Fruit fly (Drosophila melanogaster) whole organism, embryonic: ENCODE measurements around the gene Atu.
A peak's percentile ranks its signal among the peaks of the same experiment; 100 is the strongest.

ENCODE experiments used
- Adf1 ChIP-seq: fragments of 200-800 bp; sonication (Bioruptor generic); IDR thresholded peaks from 2 replicates; pipeline ENCODE4 v1.3.6; 2022; ENCODE audit warnings: missing biosample characterization, missing genetic modification characterization
- Bgb ChIP-seq: fragments of 200-800 bp; sonication (Bioruptor generic); IDR thresholded peaks from 2 replicates; pipeline ENCODE4 v1.3.6; 2022; ENCODE audit warnings: missing biosample characterization, missing genetic modification characterization; ENCODE audit not compliant: partially characterized antibody
- CG11504 ChIP-seq: fragments of 200-800 bp; sonication (Bioruptor generic); optimal IDR thresholded peaks from 3 replicates; lab custom pipeline; 2019; ENCODE audit warnings: missing biosample characterization, mild to moderate bottlenecking, missing genetic modification characterization, moderate library complexity
- CG11695 ChIP-seq: fragments of 200-800 bp; sonication (Bioruptor generic); IDR thresholded peaks from 3 replicates; pipeline ENCODE4 v1.3.6; 2022; ENCODE audit warnings: missing biosample characterization, missing genetic modification characterization
- CG11696 ChIP-seq: fragments of 200-800 bp; sonication (Bioruptor generic); IDR thresholded peaks from 2 replicates; pipeline ENCODE4 v1.3.6; 2022; ENCODE audit warnings: missing biosample characterization, missing genetic modification characterization
- CG12942 ChIP-seq: fragments of 200-800 bp; sonication (Bioruptor generic); optimal IDR thresholded peaks from 3 replicates; lab custom pipeline; 2016; ENCODE audit warnings: missing biosample characterization, missing genetic modification characterization
- CG1602 ChIP-seq: fragments of 200-800 bp; sonication (Bioruptor generic); optimal IDR thresholded peaks from 3 replicates; lab custom pipeline; 2016; ENCODE audit warnings: missing biosample characterization, missing genetic modification characterization
- CG16779 ChIP-seq: fragments of 200-800 bp; sonication (Bioruptor generic); IDR thresholded peaks from 2 replicates; pipeline ENCODE4 v1.3.6; 2022; ENCODE audit warnings: missing biosample characterization, missing genetic modification characterization
- CG17328 ChIP-seq: fragments of 200-800 bp; sonication (Bioruptor generic); IDR thresholded peaks from 2 replicates; pipeline ENCODE4 v1.3.6; 2022; ENCODE audit warnings: missing biosample characterization, missing genetic modification characterization
- CG17612 ChIP-seq: fragments of 200-800 bp; sonication (Bioruptor generic); IDR thresholded peaks from 2 replicates; pipeline ENCODE4 v1.3.6; 2022; ENCODE audit warnings: missing biosample characterization, missing genetic modification characterization
- CG18011 ChIP-seq: fragments of 200-800 bp; sonication (Bioruptor generic); optimal IDR thresholded peaks from 2 replicates; lab custom pipeline; 2017; ENCODE audit warnings: missing biosample characterization, missing genetic modification characterization, mild to moderate bottlenecking, moderate library complexity, missing genotype
- CG18476 ChIP-seq: fragments of 200-800 bp; sonication (Bioruptor generic); optimal IDR thresholded peaks from 2 replicates; lab custom pipeline; 2016; ENCODE audit warnings: missing biosample characterization, mild to moderate bottlenecking, missing genetic modification characterization
- CG2712 ChIP-seq: fragments of 200-800 bp; optimal IDR thresholded peaks from 3 replicates; lab custom pipeline; 2019; ENCODE audit warnings: missing biosample characterization, mild to moderate bottlenecking, missing genetic modification characterization, moderate library complexity
- CG3065 ChIP-seq: fragments of 200-800 bp; sonication (Bioruptor generic); optimal IDR thresholded peaks from 2 replicates; lab custom pipeline; 2016; ENCODE audit warnings: missing biosample characterization, missing genetic modification characterization
- CG31365 ChIP-seq: fragments of 200-800 bp; sonication (Bioruptor generic); optimal IDR thresholded peaks from 2 replicates; lab custom pipeline; 2018; ENCODE audit warnings: missing biosample characterization, mild to moderate bottlenecking, missing genetic modification characterization
- CG3407 ChIP-seq: fragments of 200-800 bp; sonication (Bioruptor generic); optimal IDR thresholded peaks from 2 replicates; lab custom pipeline; 2018; ENCODE audit warnings: missing biosample characterization, mild to moderate bottlenecking, missing genetic modification characterization
- CG34422 ChIP-seq: fragments of 200-800 bp; sonication (Bioruptor generic); IDR thresholded peaks from 3 replicates; pipeline ENCODE4 v1.3.6; 2022; ENCODE audit warnings: missing biosample characterization, missing genetic modification characterization
- CG3726 ChIP-seq: fragments of 200-800 bp; sonication (Bioruptor generic); IDR thresholded peaks from 3 replicates; pipeline ENCODE4, ENCODE4 v1.3.6; 2022; ENCODE audit warnings: missing biosample characterization, missing genetic modification characterization
- CG3995 ChIP-seq: fragments of 200-800 bp; sonication (Bioruptor generic); optimal IDR thresholded peaks from 3 replicates; lab custom pipeline; 2016; ENCODE audit warnings: missing biosample characterization, missing genetic modification characterization
- CG6654 ChIP-seq: fragments of 200-800 bp; sonication (Bioruptor generic); optimal IDR thresholded peaks from 2 replicates; lab custom pipeline; 2017; ENCODE audit warnings: missing biosample characterization, mild to moderate bottlenecking, missing genetic modification characterization
- CG8924 ChIP-seq: fragments of 200-800 bp; optimal IDR thresholded peaks from 3 replicates; lab custom pipeline; 2019; ENCODE audit warnings: missing biosample characterization, mild to moderate bottlenecking, missing genetic modification characterization, moderate library complexity
- CG9817 ChIP-seq: fragments of 200-800 bp; sonication (Bioruptor generic); optimal IDR thresholded peaks from 2 replicates; lab custom pipeline; 2018; ENCODE audit warnings: missing biosample characterization, mild to moderate bottlenecking, missing genetic modification characterization, moderate library complexity
- CG9876 ChIP-seq: fragments of 200-800 bp; sonication (Bioruptor generic); optimal IDR thresholded peaks from 2 replicates; lab custom pipeline; 2016; ENCODE audit warnings: missing biosample characterization, missing genetic modification characterization
- D19B ChIP-seq: fragments of 200-800 bp; sonication (Bioruptor generic); optimal IDR thresholded peaks from 2 replicates; lab custom pipeline; 2017; ENCODE audit warnings: missing biosample characterization, mild to moderate bottlenecking, missing genetic modification characterization
- Dip3 ChIP-seq: fragments of 200-800 bp; sonication (Bioruptor generic); optimal IDR thresholded peaks from 3 replicates; lab custom pipeline; 2016; ENCODE audit warnings: missing biosample characterization, missing genetic modification characterization
- Dref ChIP-seq: fragments of 200-800 bp; sonication (Bioruptor generic); IDR thresholded peaks from 2 replicates; pipeline ENCODE4 v1.3.6; 2022; ENCODE audit warnings: missing biosample characterization, missing genetic modification characterization
- Eip74EF ChIP-seq, 2 experiments: fragments of 200-800 bp in 1 of 2; fragments of >200 bp in 1 of 2; sonication (Bioruptor generic) in 1 of 2; optimal IDR thresholded peaks; 2 replicates each; lab custom pipeline; 2017 to 2019; ENCODE audit warnings: missing biosample characterization in 2 of 2, missing genetic modification characterization in 2 of 2, mild to moderate bottlenecking in 1 of 2, moderate library complexity in 1 of 2
- HLH3B ChIP-seq: fragments of 200-800 bp; sonication (Bioruptor generic); IDR thresholded peaks from 2 replicates; pipeline ENCODE4 v1.3.6; 2022; ENCODE audit warnings: missing biosample characterization, missing genetic modification characterization
- NFAT ChIP-seq: fragments of 200-800 bp; sonication (Bioruptor generic); IDR thresholded peaks from 2 replicates; pipeline ENCODE4 v1.3.6; 2022; ENCODE audit warnings: missing biosample characterization, missing genetic modification characterization
- Sox100B ChIP-seq: fragments of 200-800 bp; sonication (Bioruptor generic); optimal IDR thresholded peaks from 3 replicates; lab custom pipeline; 2018; ENCODE audit warnings: missing biosample characterization, mild to moderate bottlenecking, missing genetic modification characterization
- Sry-β ChIP-seq: fragments of 200-800 bp; sonication (Bioruptor generic); optimal IDR thresholded peaks from 2 replicates; lab custom pipeline; 2018; ENCODE audit warnings: missing biosample characterization, mild to moderate bottlenecking, missing genetic modification characterization, moderate library complexity
- Tbp ChIP-seq: fragments of >200 bp; optimal IDR thresholded peaks from 2 replicates; lab custom pipeline; 2018; ENCODE audit warnings: missing biosample characterization, missing genetic modification characterization
- Trl ChIP-seq, 3 experiments: fragments of >200 bp in 2 of 3; fragments of 200-800 bp in 1 of 3; sonication (Bioruptor generic) in 1 of 3; optimal IDR thresholded peaks; 2 replicates in 1 of 3; 3 replicates in 2 of 3; lab custom pipeline; 2016 to 2017; ENCODE audit warnings: missing biosample characterization in 1 of 3, missing genetic modification characterization in 1 of 3
- Vsx1 ChIP-seq: fragments of 200-800 bp; sonication (Bioruptor generic); optimal IDR thresholded peaks from 2 replicates; lab custom pipeline; 2017; ENCODE audit warnings: missing biosample characterization, mild to moderate bottlenecking, missing genetic modification characterization, missing genetic modification reagents
- amos ChIP-seq: fragments of 200-800 bp; sonication (Bioruptor generic); IDR thresholded peaks from 2 replicates; pipeline ENCODE4 v1.3.6; 2022; ENCODE audit warnings: missing biosample characterization, missing genetic modification characterization; ENCODE audit not compliant: partially characterized antibody
- ap ChIP-seq: fragments of 200-800 bp; sonication (Bioruptor generic); IDR thresholded peaks from 2 replicates; pipeline ENCODE4 v1.3.6; 2022; ENCODE audit warnings: missing biosample characterization, missing genetic modification characterization
- crp ChIP-seq, 2 experiments: fragments of 200-800 bp; sonication (Bioruptor generic); optimal IDR thresholded peaks; 2 replicates in 1 of 2; 3 replicates in 1 of 2; lab custom pipeline; 2017; ENCODE audit warnings: missing biosample characterization in 2 of 2, missing genetic modification characterization in 2 of 2, mild to moderate bottlenecking in 1 of 2, moderate library complexity in 1 of 2
- dysf ChIP-seq: fragments of 200-800 bp; sonication (Bioruptor generic); IDR thresholded peaks from 3 replicates; pipeline ENCODE4 v1.3.6; 2022; ENCODE audit warnings: missing biosample characterization, missing genetic modification characterization
- ewg ChIP-seq: fragments of 200-800 bp; sonication (Bioruptor generic); optimal IDR thresholded peaks from 3 replicates; lab custom pipeline; 2017; ENCODE audit warnings: mild to moderate bottlenecking, missing biosample characterization, missing genetic modification reagents, missing genetic modification characterization
- gfzf ChIP-seq: fragments of 200-800 bp; sonication (Bioruptor generic); optimal IDR thresholded peaks from 2 replicates; lab custom pipeline; 2016; ENCODE audit warnings: missing biosample characterization, mild to moderate bottlenecking, missing genetic modification characterization, moderate library complexity
- h ChIP-seq: fragments of >200 bp; optimal IDR thresholded peaks from 2 replicates; lab custom pipeline; 2017
- inv ChIP-seq: fragments of 200-800 bp; sonication (Bioruptor generic); IDR thresholded peaks from 2 replicates; pipeline ENCODE4 v1.3.6; 2022; ENCODE audit warnings: missing biosample characterization, missing genetic modification characterization; ENCODE audit not compliant: partially characterized antibody
- maf-S ChIP-seq: fragments of 200-800 bp; sonication (Bioruptor generic); optimal IDR thresholded peaks from 2 replicates; lab custom pipeline; 2016; ENCODE audit warnings: missing biosample characterization, missing genetic modification characterization
- mam ChIP-seq: fragments of 200-800 bp; sonication (Bioruptor generic); optimal IDR thresholded peaks from 3 replicates; lab custom pipeline; 2016; ENCODE audit warnings: missing biosample characterization, missing genetic modification characterization
- nerfin-2 ChIP-seq: fragments of 200-800 bp; sonication (Bioruptor generic); IDR thresholded peaks from 2 replicates; pipeline ENCODE4 v1.3.6; 2022; ENCODE audit warnings: missing biosample characterization, missing genetic modification characterization; ENCODE audit not compliant: partially characterized antibody
- pita ChIP-seq: fragments of 200-800 bp; sonication (Bioruptor generic); optimal IDR thresholded peaks from 2 replicates; lab custom pipeline; 2017; ENCODE audit warnings: missing biosample characterization, mild to moderate bottlenecking, missing genetic modification characterization
- repo ChIP-seq: fragments of 200-800 bp; sonication (Bioruptor generic); optimal IDR thresholded peaks from 2 replicates; lab custom pipeline; 2016; ENCODE audit warnings: missing biosample characterization, missing genetic modification characterization
- sens-2 ChIP-seq: fragments of 200-800 bp; sonication (Bioruptor generic); IDR thresholded peaks from 2 replicates; pipeline ENCODE4 v1.3.6; 2022; ENCODE audit warnings: missing biosample characterization, missing genetic modification characterization
- shn ChIP-seq: fragments of 200-800 bp; sonication (Bioruptor generic); optimal IDR thresholded peaks from 3 replicates; lab custom pipeline; 2016; ENCODE audit warnings: missing biosample characterization, missing genetic modification characterization
- vvl ChIP-seq: fragments of 200-800 bp; sonication (Bioruptor generic); IDR thresholded peaks from 2 replicates; pipeline ENCODE4 v1.3.6; 2022; ENCODE audit warnings: missing biosample characterization, missing genetic modification characterization

The Atu gene

DNA sequence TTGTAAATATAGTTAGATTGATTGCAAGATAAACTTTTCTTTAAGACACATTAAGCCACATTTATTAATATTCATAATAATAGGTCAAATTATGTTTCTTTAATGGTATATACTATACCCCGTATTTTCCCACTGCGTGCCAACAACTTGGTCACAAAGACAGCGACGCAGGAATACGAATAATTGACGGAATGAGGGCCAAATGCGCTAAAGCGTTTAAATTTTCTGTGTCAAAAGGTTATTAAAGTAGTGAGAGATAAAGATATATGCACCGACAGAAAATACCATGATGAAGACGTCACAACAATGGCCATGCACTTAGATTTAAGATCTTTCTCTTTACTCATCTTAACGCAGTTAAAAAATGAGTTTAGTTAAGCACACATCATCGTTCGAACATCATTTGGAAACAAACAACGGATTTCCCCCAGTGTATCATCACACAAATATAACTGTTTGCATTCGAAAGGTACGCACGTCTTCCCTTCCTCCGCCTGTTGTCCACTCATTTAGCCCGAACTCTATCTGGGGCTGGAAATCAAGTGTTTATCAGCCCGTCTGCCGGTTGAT lies 7.3 kb downstream of the Atu start (continued):
- TF ChIP-seq ewg (GFP tag; lab: Kevin White, UChicago), result peak; percentile 49
- peak; percentile 53 for TF ChIP-seq ap (GFP tag; lab: Robert Waterston, UW)
- TF ChIP-seq Sry-β (GFP tag; lab: Kevin White, UChicago), result no peak
- no peak for TF ChIP-seq Adf1 (GFP tag; lab: Robert Waterston, UW)
- TF ChIP-seq gfzf (GFP tag; lab: Kevin White, UChicago), result no peak
- peak in 1 of 2 experiments; percentile 65 for TF ChIP-seq Eip74EF (GFP tag; optimal IDR thresholded peaks at IDR 0.05; lab: Kevin White, UChicago)
- no peak for TF ChIP-seq CG18011 (GFP tag; lab: Kevin White, UChicago)
- peak; percentile 60 for TF ChIP-seq mam (GFP tag; lab: Kevin White, UChicago)
- peak; percentile 77 for TF ChIP-seq HLH3B (GFP tag; lab: Robert Waterston, UW)
- TF ChIP-seq inv (GFP tag; lab: Robert Waterston, UW), result no peak
- peak; percentile 38 for TF ChIP-seq CG6654 (GFP tag; lab: Kevin White, UChicago)
- TF ChIP-seq D19B, result peak; percentile 38
- peak; percentile 17 for TF ChIP-seq CG9817 (tag; lab: Kevin White, UChicago)
- TF ChIP-seq CG3065, result no peak
- TF ChIP-seq repo, result peak; percentile 46
- peak; percentile 9 for TF ChIP-seq Vsx1 (GFP tag; lab: Kevin White, UChicago)
- peak; percentile 19 for TF ChIP-seq CG3995 (GFP tag; lab: Kevin White, UChicago)
- peak; percentile 40 for TF ChIP-seq shn (GFP tag; lab: Kevin White, UChicago)
- TF ChIP-seq nerfin-2 (GFP tag; lab: Robert Waterston, UW), result no peak
- TF ChIP-seq maf-S, result peak; percentile 39
- TF ChIP-seq vvl, result peak; percentile 81
- TF ChIP-seq pita (GFP tag; lab: Kevin White, UChicago), result no peak
- peak; percentile 41 for TF ChIP-seq Dip3 (GFP tag; lab: Kevin White, UChicago)
- no peak for TF ChIP-seq CG16779 (GFP tag; lab: Robert Waterston, UW)
- peak; percentile 58 for TF ChIP-seq CG17328 (GFP tag; lab: Robert Waterston, UW)
- TF ChIP-seq crp (GFP tag; optimal IDR thresholded peaks at IDR 0.05; lab: Kevin White, UChicago), result peak in 1 of 2 experiments; percentile 20
- no peak for TF ChIP-seq CG31365 (tag; lab: Kevin White, UChicago)
- TF ChIP-seq Bgb, result no peak
- TF ChIP-seq CG34422 (GFP tag; lab: Robert Waterston, UW), result peak; percentile 63; the same call in 2 of the 3 replicates
- TF ChIP-seq CG3407 (GFP tag; lab: Kevin White, UChicago), result peak; percentile 38
- peak; percentile 44 for TF ChIP-seq CG9876 (GFP tag; lab: Kevin White, UChicago)
- TF ChIP-seq Sox100B (GFP tag; lab: Kevin White, UChicago), result peak; percentile 72
- TF ChIP-seq Tbp (GFP tag; lab: Kevin White, UChicago), result no peak
- peak; percentile 74 for TF ChIP-seq CG8924
- no peak for TF ChIP-seq CG11696 (GFP tag; lab: Robert Waterston, UW)
- peak; percentile 6 for TF ChIP-seq CG12942 (GFP tag; lab: Kevin White, UChicago)
- TF ChIP-seq h (lab: Kevin White, UChicago), result no peak
- peak; percentile 52; the same call in 1 of the 2 replicates for TF ChIP-seq NFAT (GFP tag; lab: Robert Waterston, UW)
- TF ChIP-seq CG11695 (GFP tag; lab: Robert Waterston, UW), result peak; percentile 41; the same call in 1 of the 3 replicates
- TF ChIP-seq CG11504 (tag; lab: Kevin White, UChicago), result peak; percentile 83
- peak; percentile 59; the same call in 1 of the 3 replicates for TF ChIP-seq CG3726 (GFP tag; lab: Robert Waterston, UW)
- peak; percentile 35 for TF ChIP-seq CG18476 (GFP tag; lab: Kevin White, UChicago)
- TF ChIP-seq CG17612 (GFP tag; lab: Robert Waterston, UW), result no peak
- no peak for TF ChIP-seq Dref
- TF ChIP-seq amos (GFP tag; lab: Robert Waterston, UW), result no peak
- TF ChIP-seq dysf (GFP tag; lab: Robert Waterston, UW), result peak; percentile 70
- peak; percentile 71 for TF ChIP-seq CG2712
- TF ChIP-seq sens-2 (GFP tag; lab: Robert Waterston, UW), result peak; percentile 65
- no peak for TF ChIP-seq Trl (optimal IDR thresholded peaks at IDR 0.05; lab: Kevin White, UChicago)
- TF ChIP-seq Trl (GFP tag; optimal IDR thresholded peaks at IDR 0.05; lab: Kevin White, UChicago), result peak; percentile 44
- TF ChIP-seq CG1602, result peak; percentile 48
